Worm (Caenorhabditis elegans) whole organism, L3 larva: ENCODE measurements around the gene srx-13.

ENCODE experiments used
- ceh-9 ChIP-seq: sonication (generic microtip); optimal IDR thresholded peaks from 2 replicates; lab custom pipeline; 2018; ENCODE audit warnings: missing biosample characterization, missing genetic modification characterization
- elt-2 ChIP-seq: sonication (generic microtip); optimal IDR thresholded peaks from 2 replicates; lab custom pipeline; 2016; ENCODE audit warnings: missing genetic modification reagents, mild to moderate bottlenecking, missing genetic modification characterization, missing compliant biosample characterization
- elt-3 ChIP-seq, 3 experiments: fragments of 150-350 bp in 1 of 3; sonication (generic microtip) in 2 of 3; optimal IDR thresholded peaks; 2 replicates in 2 of 3; 4 replicates in 1 of 3; lab custom pipeline; 2014 to 2017; ENCODE audit warnings: missing biosample characterization in 3 of 3, missing genetic modification characterization in 3 of 3
- eor-1 ChIP-seq, 2 experiments: fragments of 150-350 bp; optimal IDR thresholded peaks; 2 replicates each; lab custom pipeline; 2014 to 2018; ENCODE audit warnings: missing biosample characterization in 2 of 2, missing genetic modification characterization in 2 of 2
- mdl-1 ChIP-seq: fragments of 150-350 bp; optimal IDR thresholded peaks from 2 replicates; lab custom pipeline; 2014; ENCODE audit warnings: missing biosample characterization, missing genetic modification characterization
- nhr-77 ChIP-seq: fragments of 150-350 bp; optimal IDR thresholded peaks from 2 replicates; lab custom pipeline; 2014; ENCODE audit warnings: missing biosample characterization, missing genetic modification characterization
- pha-4 ChIP-seq: fragments of 150-350 bp; optimal IDR thresholded peaks from 2 replicates; lab custom pipeline; 2014; ENCODE audit warnings: missing biosample characterization, missing genetic modification reagents, missing genetic modification characterization
- tbx-2 ChIP-seq: sonication (generic microtip); optimal IDR thresholded peaks from 2 replicates; lab custom pipeline; 2016; ENCODE audit warnings: mild to moderate bottlenecking, missing genetic modification characterization, missing compliant biosample characterization

ce11 chrIV:1148425-1149151 is 30.1 kb upstream of the srx-13 start:
- TF ChIP-seq eor-1 (tag; optimal IDR thresholded peaks at IDR 0.05; lab: Kevin White, UChicago), result no peak
- TF ChIP-seq elt-2 (tag; lab: Kevin White, UChicago), result peak; percentile 75
- TF ChIP-seq tbx-2 (tag; lab: Kevin White, UChicago), result no peak
- TF ChIP-seq nhr-77, result no peak
- no peak for TF ChIP-seq ceh-9
- peak; percentile 21 for TF ChIP-seq pha-4 (tag; lab: Kevin White, UChicago)
- TF ChIP-seq mdl-1 (tag; lab: Kevin White, UChicago), result no peak
- TF ChIP-seq elt-3 (tag; optimal IDR thresholded peaks at IDR 0.05; lab: Kevin White, UChicago), result no peak
